Worm (Caenorhabditis elegans) whole organism, early embryonic: Measurements from ENCODE around the gene F58B3.6.

ENCODE experiments used
- B0310.2 ChIP-seq: sonication (generic microtip); optimal IDR thresholded peaks from 2 replicates; lab custom pipeline; 2016; ENCODE audit warnings: mild to moderate bottlenecking, missing genetic modification characterization, missing compliant biosample characterization
- F13C5.2 ChIP-seq: sonication (generic microtip); optimal IDR thresholded peaks from 2 replicates; lab custom pipeline; 2017; ENCODE audit warnings: mild to moderate bottlenecking, missing genetic modification characterization, inconsistent platforms, missing compliant biosample characterization
- aly-1 ChIP-seq: sonication (generic microtip); optimal IDR thresholded peaks from 2 replicates; lab custom pipeline; 2016; ENCODE audit warnings: missing genetic modification characterization, missing compliant biosample characterization
- ama-1 ChIP-seq: fragments of 150-350 bp; optimal IDR thresholded peaks from 2 replicates; lab custom pipeline; 2014
- ceh-13 ChIP-seq: fragments of 200-800 bp; sonication (Bioruptor generic); optimal IDR thresholded peaks from 2 replicates; lab custom pipeline; 2018; ENCODE audit warnings: mild to moderate bottlenecking, missing genetic modification characterization, missing compliant biosample characterization
- ceh-36 ChIP-seq: sonication (generic microtip); optimal IDR thresholded peaks from 2 replicates; lab custom pipeline; 2016; ENCODE audit warnings: missing genetic modification characterization, inconsistent platforms, missing compliant biosample characterization
- ets-7 ChIP-seq: sonication (generic microtip); optimal IDR thresholded peaks from 2 replicates; lab custom pipeline; 2016; ENCODE audit warnings: missing genotype, missing genetic modification characterization, missing compliant biosample characterization
- flt-1 ChIP-seq: fragments of 200-800 bp; sonication (Bioruptor generic); IDR thresholded peaks from 2 replicates; pipeline ENCODE4 v1.3.6; 2022; ENCODE audit warnings: missing genetic modification characterization, missing compliant biosample characterization
- hmbx-1 ChIP-seq: sonication (generic microtip); optimal IDR thresholded peaks from 2 replicates; lab custom pipeline; 2016; ENCODE audit warnings: mild to moderate bottlenecking, missing genetic modification characterization, missing compliant biosample characterization
- hmg-4 ChIP-seq: fragments of 200-800 bp; sonication (Bioruptor generic); optimal IDR thresholded peaks from 2 replicates; lab custom pipeline; 2018; ENCODE audit warnings: mild to moderate bottlenecking, missing genetic modification characterization, missing compliant biosample characterization
- hnd-1 ChIP-seq: sonication (generic microtip); optimal IDR thresholded peaks from 2 replicates; lab custom pipeline; 2016; ENCODE audit warnings: missing genetic modification characterization, missing compliant biosample characterization
- pes-1 ChIP-seq: fragments of 200-800 bp; sonication (Bioruptor generic); IDR thresholded peaks from 2 replicates; pipeline ENCODE4 v1.3.6; 2022; ENCODE audit warnings: missing genetic modification reagents, missing genetic modification characterization, missing compliant biosample characterization
- scrt-1 ChIP-seq: fragments of 200-800 bp; sonication (Bioruptor generic); IDR thresholded peaks from 2 replicates; pipeline ENCODE4 v1.3.6; 2022; ENCODE audit warnings: missing genetic modification characterization, missing compliant biosample characterization
- sea-1 ChIP-seq: fragments of 200-800 bp; sonication (Bioruptor generic); conservative IDR thresholded peaks from 2 replicates; pipeline ENCODE4 v1.3.6; 2022; ENCODE audit warnings: missing genetic modification characterization, missing compliant biosample characterization
- tbx-11 ChIP-seq: fragments of 200-800 bp; sonication (Bioruptor generic); IDR thresholded peaks from 2 replicates; pipeline ENCODE4 v1.3.6; 2022; ENCODE audit warnings: missing genetic modification characterization, missing compliant biosample characterization
- tbx-37 ChIP-seq: fragments of 200-800 bp; sonication (Bioruptor generic); conservative IDR thresholded peaks from 2 replicates; pipeline ENCODE4 v1.3.6; 2022; ENCODE audit warnings: missing genetic modification reagents, missing genetic modification characterization, missing compliant biosample characterization
- tra-4 ChIP-seq: sonication (generic microtip); optimal IDR thresholded peaks from 2 replicates; lab custom pipeline; 2017; ENCODE audit warnings: missing genetic modification characterization, missing compliant biosample characterization

F58B3.6 gene

DNA sequence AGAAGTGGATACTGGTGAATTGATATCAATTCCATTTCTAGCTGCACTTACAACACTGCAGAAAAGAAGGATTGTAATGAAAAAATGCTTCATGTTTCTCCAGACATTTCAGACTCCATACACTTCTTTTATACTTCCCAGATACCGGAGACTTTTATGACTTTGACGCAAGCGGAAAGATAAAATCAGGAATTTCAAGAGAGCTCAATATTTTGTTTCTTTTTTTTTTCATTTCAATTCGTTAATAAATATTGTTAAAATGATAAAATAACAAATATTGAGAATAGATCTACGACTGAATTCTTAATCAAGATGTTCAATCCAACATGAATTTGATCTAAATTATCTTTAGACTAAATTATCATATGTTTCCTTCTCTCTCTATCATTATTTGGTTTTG, 11.0 kb upstream of the F58B3.6 start, which contains the start of gene lys-5:
Gene lys-5 (minus strand): TSS at position 101 of the 400 bp plus-strand sequence.
- TF ChIP-seq hnd-1 (tag; lab: Kevin White, UChicago) = no peak
- no peak for TF ChIP-seq pes-1
- no peak for TF ChIP-seq ets-7
- no peak for TF ChIP-seq tbx-11 (GFP tag; lab: Robert Waterston, UW)
- TF ChIP-seq flt-1 (GFP tag; lab: Robert Waterston, UW) = no peak
- no peak for TF ChIP-seq ceh-36
- TF ChIP-seq aly-1 (tag; lab: Kevin White, UChicago) = no peak
- TF ChIP-seq hmbx-1 (tag; lab: Kevin White, UChicago) = no peak
- no peak for TF ChIP-seq ceh-13
- TF ChIP-seq hmg-4 (GFP tag; lab: Kevin White, UChicago) = no peak
- TF ChIP-seq F13C5.2 (tag; lab: Kevin White, UChicago) = no peak
- TF ChIP-seq tbx-37 (GFP tag; lab: Robert Waterston, UW) = no peak
- TF ChIP-seq sea-1 = no peak

DNA sequence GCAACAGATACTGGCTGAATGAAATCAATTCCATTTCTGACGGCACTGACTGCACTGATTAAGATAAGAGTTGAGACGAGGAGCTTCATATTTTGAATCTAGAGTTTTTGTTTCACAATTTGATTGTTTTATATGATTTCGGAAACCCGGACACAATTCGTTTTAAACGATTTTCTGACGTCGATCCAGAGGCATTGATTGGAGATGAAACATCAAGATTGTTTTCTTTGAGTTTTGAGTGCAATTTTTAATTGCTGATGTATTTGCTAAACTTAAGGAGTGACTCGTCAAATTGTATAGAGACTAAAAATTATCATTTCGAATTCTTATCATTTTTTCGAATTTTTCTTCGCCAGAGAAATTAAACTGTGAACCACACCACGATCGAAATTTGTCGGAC, 8.6 kb upstream of the F58B3.6 start, which contains the start of gene lys-6:
Gene lys-6 (minus strand): TSS at position 101 of the 400 bp plus-strand sequence.
- TF ChIP-seq pes-1 (no peak), tbx-37 (GFP tag; lab: Robert Waterston, UW) (no peak), ama-1 (lab: Kevin White, UChicago) (no peak), scrt-1 (GFP tag; lab: Robert Waterston, UW) (no peak), F13C5.2 (tag; lab: Kevin White, UChicago) (no peak), hnd-1 (tag; lab: Kevin White, UChicago) (no peak), hmbx-1 (tag; lab: Kevin White, UChicago) (no peak), ceh-36 (no peak), ets-7 (no peak), aly-1 (tag; lab: Kevin White, UChicago) (no peak), tra-4 (tag; lab: Kevin White, UChicago) (no peak), tbx-11 (GFP tag; lab: Robert Waterston, UW) (no peak), flt-1 (GFP tag; lab: Robert Waterston, UW) (no peak), B0310.2 (tag; lab: Kevin White, UChicago) (no peak), ceh-13 (no peak)

DNA sequence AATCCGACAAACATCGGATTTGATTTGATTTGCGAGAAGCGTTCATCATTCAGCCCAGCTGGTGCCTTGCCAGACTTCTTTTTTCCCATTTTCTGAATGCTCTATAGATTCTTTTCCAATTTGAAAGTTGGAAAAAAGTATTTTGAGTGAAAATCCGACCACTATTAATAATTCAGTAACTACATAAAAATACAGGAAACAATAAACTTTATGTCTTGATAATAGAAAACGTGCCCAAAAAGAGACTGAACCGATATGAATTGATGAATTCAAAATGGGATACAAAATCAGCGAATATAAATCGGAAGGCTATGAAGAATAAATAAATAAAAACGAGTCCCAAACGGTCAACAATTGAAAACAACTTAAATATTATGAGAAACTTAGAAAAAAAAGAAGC, 4.7 kb upstream of the F58B3.6 start, which contains the start of gene F58B3.4:
Gene F58B3.4 (minus strand): TSS at position 101 of the 400 bp plus-strand sequence.
- TF ChIP-seq F13C5.2 (tag; lab: Kevin White, UChicago) (no peak), ets-7 (no peak), aly-1 (tag; lab: Kevin White, UChicago) (no peak)

DNA sequence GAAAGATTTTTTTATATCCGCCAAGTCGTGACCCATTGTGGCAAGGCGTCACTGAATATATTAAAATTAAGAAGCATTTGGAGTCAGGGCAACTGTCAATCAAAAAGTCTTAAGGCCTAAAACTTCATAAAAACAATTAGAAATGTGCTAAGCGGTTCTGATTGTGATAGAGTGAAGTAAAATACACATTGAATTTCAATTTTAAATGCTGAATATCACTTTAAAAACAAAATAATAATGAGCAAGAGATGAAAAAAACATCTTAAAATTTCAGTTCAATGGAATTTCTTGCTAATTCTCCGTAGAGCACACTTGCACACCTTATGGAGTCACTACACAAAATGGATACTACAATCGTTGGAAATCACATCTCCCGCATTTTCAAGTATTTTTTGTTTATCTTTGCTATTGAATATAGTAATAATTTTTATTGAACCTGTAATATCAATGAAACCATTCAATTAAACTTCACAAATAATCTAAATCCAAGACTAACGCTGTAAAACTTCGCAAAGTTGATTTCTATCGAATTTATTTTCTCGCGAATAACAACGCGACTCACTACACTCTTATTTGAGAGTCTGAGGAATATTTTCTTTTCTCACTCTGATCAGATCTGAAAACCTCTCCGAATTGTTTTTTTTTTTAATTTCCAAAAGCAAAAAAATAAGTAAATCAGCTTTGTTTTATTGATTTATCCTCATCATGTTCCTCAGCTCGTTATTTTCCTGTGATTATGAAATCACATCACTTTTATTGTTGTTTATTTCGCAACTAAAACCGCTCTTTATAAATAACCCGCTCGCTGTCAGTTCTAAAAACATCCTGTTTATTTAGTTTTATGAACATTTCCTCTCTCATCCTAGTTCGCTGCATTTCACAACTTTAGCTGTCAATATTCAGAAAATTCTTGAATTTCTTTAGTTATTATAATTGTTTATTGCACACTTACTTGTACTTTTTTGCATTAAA, 725 bp upstream of the F58B3.6 start, which contains the start of gene mars-1:
Gene mars-1 (minus strand): TSS at position 51 of the 972 bp plus-strand sequence.
- TF ChIP-seq F13C5.2 (tag; lab: Kevin White, UChicago) (peak; percentile 11), tbx-11 (GFP tag; lab: Robert Waterston, UW) (no peak), tbx-37 (GFP tag; lab: Robert Waterston, UW) (peak; percentile 31; the same call in 1 of the 2 replicates)

DNA sequence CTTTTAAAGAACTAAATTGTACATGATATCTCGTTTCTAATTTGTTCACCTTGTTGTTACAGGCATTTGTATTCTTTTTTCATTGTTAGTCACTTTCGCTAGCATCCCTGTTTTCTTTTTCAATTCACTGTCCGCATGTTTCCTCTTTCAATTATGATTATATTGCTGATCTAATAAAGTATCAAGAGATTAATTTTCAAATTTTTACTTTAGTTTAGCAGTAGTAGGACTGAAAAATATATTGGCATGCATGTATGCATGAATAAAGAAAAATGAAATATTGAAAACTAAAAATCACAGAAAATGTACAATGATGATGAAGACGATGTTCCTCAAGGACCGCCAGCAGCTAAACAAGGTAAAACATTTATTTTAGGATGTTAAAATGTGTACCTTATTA, 1.6 kb downstream of the F58B3.6 start, which contains the start of gene rbm-17:
Gene rbm-17 (plus strand): TSS at position 301 of the 400 bp plus-strand sequence.
- TF ChIP-seq ceh-36 (no peak), flt-1 (GFP tag; lab: Robert Waterston, UW) (no peak), tbx-11 (GFP tag; lab: Robert Waterston, UW) (no peak), hmbx-1 (tag; lab: Kevin White, UChicago) (no peak), pes-1 (no peak), tbx-37 (GFP tag; lab: Robert Waterston, UW) (no peak), hmg-4 (GFP tag; lab: Kevin White, UChicago) (no peak), ets-7 (no peak), ceh-13 (no peak), hnd-1 (tag; lab: Kevin White, UChicago) (no peak), aly-1 (tag; lab: Kevin White, UChicago) (no peak), B0310.2 (tag; lab: Kevin White, UChicago) (no peak), scrt-1 (GFP tag; lab: Robert Waterston, UW) (no peak), sea-1 (no peak), tra-4 (tag; lab: Kevin White, UChicago) (no peak), F13C5.2 (tag; lab: Kevin White, UChicago) (no peak), ama-1 (lab: Kevin White, UChicago) (no peak)

DNA sequence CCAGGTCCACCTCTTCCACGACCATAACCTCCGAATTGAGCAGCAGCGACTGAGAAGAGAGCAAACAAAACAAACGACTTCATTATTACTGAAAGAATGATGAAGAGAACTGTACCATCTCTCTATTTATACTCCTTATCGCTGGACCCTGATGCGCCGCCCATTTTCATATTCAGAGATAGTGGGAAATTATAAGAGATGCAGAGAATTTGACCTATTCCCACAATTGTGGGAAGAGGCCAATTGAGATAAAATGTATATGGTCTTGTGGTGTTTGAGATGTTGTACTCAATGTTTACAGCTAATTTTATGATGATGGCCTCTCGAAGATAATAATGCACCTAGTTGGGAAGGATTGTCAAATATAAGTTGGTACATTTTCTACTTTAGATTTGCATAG, 4.5 kb downstream of the F58B3.6 start, which contains the start of gene ttr-50:
Gene ttr-50 (minus strand): TSS at position 101 of the 400 bp plus-strand sequence.
- TF ChIP-seq ets-7 (no peak), ceh-13 (no peak), hmg-4 (GFP tag; lab: Kevin White, UChicago) (no peak), sea-1 (no peak), tbx-37 (GFP tag; lab: Robert Waterston, UW) (no peak), tbx-11 (GFP tag; lab: Robert Waterston, UW) (no peak)

DNA sequence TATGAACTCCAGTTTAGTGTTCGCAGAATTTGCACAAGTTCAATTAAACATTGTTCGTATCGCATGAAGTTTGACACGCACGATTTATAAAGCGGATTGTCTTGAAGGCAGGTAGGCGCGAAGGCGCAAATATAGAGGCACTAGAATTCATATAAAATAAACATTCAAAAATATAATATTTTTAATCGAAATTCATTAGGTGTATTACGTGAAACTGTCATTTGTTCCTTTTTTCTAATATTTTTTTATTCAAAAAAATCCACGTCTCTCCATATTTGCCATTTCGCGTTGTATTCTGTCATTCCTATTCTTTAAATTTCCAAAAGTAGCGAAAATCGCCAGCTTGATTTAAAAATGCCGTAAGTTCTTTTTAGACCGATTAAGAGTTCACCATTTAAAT, 5.4 kb downstream of the F58B3.6 start, which contains the start of gene ZK809.1:
Gene ZK809.1 (plus strand): TSS at position 301 of the 400 bp plus-strand sequence.
- TF ChIP-seq scrt-1 (GFP tag; lab: Robert Waterston, UW) (no peak), F13C5.2 (tag; lab: Kevin White, UChicago) (no peak), tra-4 (tag; lab: Kevin White, UChicago) (no peak), tbx-37 (GFP tag; lab: Robert Waterston, UW) (no peak), hnd-1 (tag; lab: Kevin White, UChicago) (no peak), tbx-11 (GFP tag; lab: Robert Waterston, UW) (no peak), ama-1 (lab: Kevin White, UChicago) (no peak), hmg-4 (GFP tag; lab: Kevin White, UChicago) (no peak), ceh-36 (no peak), ets-7 (no peak), hmbx-1 (tag; lab: Kevin White, UChicago) (no peak), ceh-13 (no peak), pes-1 (no peak), aly-1 (tag; lab: Kevin White, UChicago) (no peak), B0310.2 (tag; lab: Kevin White, UChicago) (no peak), flt-1 (GFP tag; lab: Robert Waterston, UW) (no peak), sea-1 (no peak)
